Worm (Caenorhabditis elegans): ENCODE data around the gene bus-1.

- TF ChIP-seq ztf-11 (tag; optimal IDR thresholded peaks at IDR 0.05), result no peak
- no peak for TF ChIP-seq aly-2 (tag; optimal IDR thresholded peaks at IDR 0.05)
- TF ChIP-seq skn-1 (tag; optimal IDR thresholded peaks at IDR 0.05), result no peak
- no peak for TF ChIP-seq ama-1 (optimal IDR thresholded peaks at IDR 0.05)
- no peak for TF ChIP-seq nhr-6 (tag; optimal IDR thresholded peaks at IDR 0.05)
- no peak for TF ChIP-seq ztf-4 (tag; optimal IDR thresholded peaks at IDR 0.05)
- TF ChIP-seq elt-3 (tag; optimal IDR thresholded peaks at IDR 0.05), result no peak
- TF ChIP-seq unc-39 (tag; optimal IDR thresholded peaks at IDR 0.05), result no peak
- TF ChIP-seq F13H6.1 (tag; optimal IDR thresholded peaks at IDR 0.05), result no peak
- no peak for TF ChIP-seq ceh-82 (tag; optimal IDR thresholded peaks at IDR 0.05)
- no peak for TF ChIP-seq unc-55 (GFP tag; optimal IDR thresholded peaks at IDR 0.05)
- no peak for TF ChIP-seq snpc-4 (tag; optimal IDR thresholded peaks at IDR 0.05)
- TF ChIP-seq nhr-237 (tag; optimal IDR thresholded peaks at IDR 0.05), result no peak
Observed at ce11 chrV:9009175-9009574, 15.4 kb downstream of the bus-1 start, which contains the start of gene srx-2.

Data from whole organism, L2 larva.